Worm (Caenorhabditis elegans) whole organism, L4 larva: ENCODE results near the gene ZC190.10.
A peak's percentile ranks its signal among the peaks of the same experiment; 100 is the strongest.
"Not testable (repeated sequence)": the region's sequence is repeated elsewhere in the genome, so short reads cannot be mapped to it uniquely, and the experiment has no call there.

Experiments
- D1046.2 ChIP-seq: fragments of 200-800 bp; sonication (Bioruptor generic); IDR thresholded peaks from 2 replicates; pipeline ENCODE4 v1.3.6; 2022; ENCODE audit warnings: missing genetic modification characterization, missing compliant biosample characterization
- F37D6.2 ChIP-seq: sonication (generic microtip); optimal IDR thresholded peaks from 2 replicates; lab custom pipeline; 2016; ENCODE audit warnings: mild to moderate bottlenecking, missing genetic modification characterization, missing compliant biosample characterization
- T20F7.1 ChIP-seq: fragments of 200-800 bp; sonication (Bioruptor generic); optimal IDR thresholded peaks from 2 replicates; lab custom pipeline; 2018; ENCODE audit warnings: mild to moderate bottlenecking, missing genetic modification characterization, missing compliant biosample characterization
- aha-1 ChIP-seq: fragments of 150-350 bp; peaks from one replicate; lab custom pipeline; 2014; ENCODE audit warnings: missing biosample characterization, missing genetic modification characterization
- ceh-20 ChIP-seq: fragments of 200-800 bp; sonication (Bioruptor generic); IDR thresholded peaks from 2 replicates; pipeline ENCODE4 v1.3.6; 2022; ENCODE audit warnings: missing genetic modification reagents, missing genetic modification characterization, missing compliant biosample characterization
- ceh-62 ChIP-seq: sonication (generic microtip); optimal IDR thresholded peaks from 2 replicates; lab custom pipeline; 2017; ENCODE audit warnings: missing biosample characterization, missing genetic modification characterization
- ceh-82 ChIP-seq: sonication (generic microtip); optimal IDR thresholded peaks from 2 replicates; lab custom pipeline; 2017; ENCODE audit warnings: missing biosample characterization, missing genetic modification characterization
- ces-1 ChIP-seq: fragments of 150-350 bp; sonication (generic microtip); optimal IDR thresholded peaks from 4 replicates; lab custom pipeline; 2014; ENCODE audit warnings: missing biosample characterization, missing genetic modification reagents, missing genetic modification characterization
- cey-2 ChIP-seq: sonication (generic microtip); optimal IDR thresholded peaks from 3 replicates; lab custom pipeline; 2017; ENCODE audit warnings: missing genetic modification characterization, mild to moderate bottlenecking, missing compliant biosample characterization, antibody characterized with exemption, borderline replicate concordance; ENCODE audit not compliant: insufficient read depth
- daf-19 ChIP-seq: fragments of 200-800 bp; sonication (Bioruptor generic); conservative IDR thresholded peaks from 2 replicates; pipeline ENCODE4 v1.3.6; 2022; ENCODE audit warnings: missing genetic modification characterization, missing compliant biosample characterization
- daf-8 ChIP-seq: fragments of 200-800 bp; sonication (Bioruptor generic); IDR thresholded peaks from 2 replicates; pipeline ENCODE4 v1.3.6; 2022; ENCODE audit warnings: missing genetic modification characterization, missing compliant biosample characterization
- dmd-8 ChIP-seq: fragments of 200-800 bp; sonication (Bioruptor generic); IDR thresholded peaks from 2 replicates; pipeline ENCODE4 v1.3.6; 2022; ENCODE audit warnings: missing genetic modification characterization, missing compliant biosample characterization
- fkh-10 ChIP-seq: fragments of 150-350 bp; optimal IDR thresholded peaks from 2 replicates; lab custom pipeline; 2014; ENCODE audit warnings: missing biosample characterization, missing genetic modification reagents, missing genetic modification characterization
- hlh-11 ChIP-seq: fragments of 200-800 bp; sonication (Bioruptor generic); optimal IDR thresholded peaks from 2 replicates; lab custom pipeline; 2018; ENCODE audit warnings: mild to moderate bottlenecking, missing genetic modification characterization, missing compliant biosample characterization
- hlh-30 ChIP-seq: sonication (generic microtip); optimal IDR thresholded peaks from 2 replicates; lab custom pipeline; 2017; ENCODE audit warnings: antibody characterized with exemption, mild to moderate bottlenecking, missing genetic modification characterization, missing compliant biosample characterization; ENCODE audit not compliant: insufficient read depth
- hmg-1.1 ChIP-seq: fragments of 200-800 bp; sonication (Bioruptor generic); IDR thresholded peaks from 2 replicates; pipeline ENCODE4 v1.3.6; 2022; ENCODE audit warnings: missing genetic modification reagents, missing genetic modification characterization, missing compliant biosample characterization
- lin-39 ChIP-seq: fragments of 150-350 bp; optimal IDR thresholded peaks from 2 replicates; lab custom pipeline; 2014; ENCODE audit warnings: missing biosample characterization, missing genetic modification reagents, missing genetic modification characterization
- madf-9 ChIP-seq: fragments of 200-800 bp; sonication (Bioruptor generic); conservative IDR thresholded peaks from 2 replicates; pipeline ENCODE4 v1.3.6; 2022; ENCODE audit warnings: missing genetic modification reagents, missing genetic modification characterization, missing compliant biosample characterization
- mes-2 ChIP-seq: sonication (generic microtip); optimal IDR thresholded peaks from 2 replicates; lab custom pipeline; 2016; ENCODE audit warnings: missing genotype, mild to moderate bottlenecking, missing genetic modification characterization, missing compliant biosample characterization; ENCODE audit not compliant: poor library complexity, severe bottlenecking
- nhr-10 ChIP-seq: fragments of 150-350 bp; optimal IDR thresholded peaks from 2 replicates; lab custom pipeline; 2014; ENCODE audit warnings: missing biosample characterization, missing genetic modification characterization
- nhr-102 ChIP-seq: sonication (generic microtip); optimal IDR thresholded peaks from 2 replicates; lab custom pipeline; 2016; ENCODE audit warnings: mild to moderate bottlenecking, missing genetic modification characterization, moderate library complexity, missing compliant biosample characterization
- nhr-11 ChIP-seq: fragments of 150-350 bp; optimal IDR thresholded peaks from 2 replicates; lab custom pipeline; 2014; ENCODE audit warnings: missing biosample characterization, missing genetic modification characterization
- nhr-111 ChIP-seq: fragments of 200-800 bp; sonication (Bioruptor generic); optimal IDR thresholded peaks from 2 replicates; lab custom pipeline; 2018; ENCODE audit warnings: mild to moderate bottlenecking, missing genetic modification characterization, missing compliant biosample characterization
- nhr-42 ChIP-seq: fragments of 200-800 bp; sonication (Bioruptor generic); IDR thresholded peaks from 2 replicates; pipeline ENCODE4 v1.3.6; 2022; ENCODE audit warnings: missing genetic modification characterization, missing compliant biosample characterization
- skn-1 ChIP-seq: fragments of 150-350 bp; optimal IDR thresholded peaks from 2 replicates; lab custom pipeline; 2014; ENCODE audit warnings: missing biosample characterization, missing genetic modification characterization
- unc-62 ChIP-seq, 3 experiments: fragments of 150-350 bp in 1 of 3; sonication (generic microtip); optimal IDR thresholded peaks in 2 of 3; peaks in 1 of 3; 1 replicate in 1 of 3; 2 replicates in 2 of 3; lab custom pipeline; 2014 to 2017; ENCODE audit warnings: missing biosample characterization in 3 of 3, missing genetic modification characterization in 3 of 3, missing genetic modification reagents in 3 of 3, missing genotype in 1 of 3
- ztf-11 ChIP-seq: fragments of 150-350 bp; optimal IDR thresholded peaks from 2 replicates; lab custom pipeline; 2014; ENCODE audit warnings: missing biosample characterization, missing genetic modification characterization

ZC190.10 gene

DNA sequence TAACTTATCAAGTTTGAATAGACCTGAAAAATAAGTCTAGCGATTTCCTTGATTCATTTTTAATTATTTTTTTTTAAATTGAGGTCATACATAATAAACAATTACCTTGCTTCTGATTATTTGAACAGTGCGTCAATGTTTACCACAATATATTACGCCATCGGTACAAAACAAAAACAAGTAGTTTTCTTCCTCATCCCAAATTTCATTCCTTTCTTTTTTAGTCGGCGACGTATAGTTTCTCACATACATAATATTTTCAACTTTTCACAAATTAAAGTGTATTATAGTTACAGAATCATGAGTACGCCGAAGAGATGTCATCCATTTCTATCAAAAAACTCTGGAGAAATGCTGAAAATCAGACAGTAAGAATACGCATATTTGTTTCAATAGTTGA, 30.1 kb upstream of the ZC190.10 start, which contains the start of gene droe-8:
Gene droe-8, plus strand, starts transcription at position 301 of the 400 bp plus-strand sequence.
- not testable (repeated sequence) for TF ChIP-seq nhr-42 (GFP tag; lab: Robert Waterston, UW); ztf-11 (tag; lab: Kevin White, UChicago); skn-1

DNA sequence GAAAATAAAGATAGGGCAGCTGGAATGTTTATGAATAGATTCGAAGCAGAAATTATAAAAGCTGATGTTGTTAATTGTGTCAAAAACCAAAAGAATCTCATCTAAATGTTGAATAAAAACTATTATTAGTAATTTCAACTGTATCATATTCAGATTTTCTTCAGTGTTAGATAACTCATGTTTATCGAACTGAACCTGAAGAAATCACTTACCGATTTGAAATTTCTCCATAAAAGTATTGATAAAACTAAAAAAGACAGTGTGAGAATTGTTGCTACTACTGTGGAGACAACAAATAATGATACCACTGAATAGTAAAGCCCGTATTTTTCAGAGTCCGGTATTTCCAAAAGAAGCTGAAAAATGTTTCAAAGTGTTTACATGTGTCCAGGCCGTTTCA, 26.0 kb upstream of the ZC190.10 start, which contains the start of gene ZC196.8:
Gene ZC196.8, minus strand, starts transcription at position 101 of the 400 bp plus-strand sequence.
- TF ChIP-seq hmg-1.1 (GFP tag; lab: Robert Waterston, UW); T20F7.1; D1046.2: not testable (repeated sequence)
- TF ChIP-seq, all 104 proteins: peak for 0; not testable (repeated sequence) for 104

DNA sequence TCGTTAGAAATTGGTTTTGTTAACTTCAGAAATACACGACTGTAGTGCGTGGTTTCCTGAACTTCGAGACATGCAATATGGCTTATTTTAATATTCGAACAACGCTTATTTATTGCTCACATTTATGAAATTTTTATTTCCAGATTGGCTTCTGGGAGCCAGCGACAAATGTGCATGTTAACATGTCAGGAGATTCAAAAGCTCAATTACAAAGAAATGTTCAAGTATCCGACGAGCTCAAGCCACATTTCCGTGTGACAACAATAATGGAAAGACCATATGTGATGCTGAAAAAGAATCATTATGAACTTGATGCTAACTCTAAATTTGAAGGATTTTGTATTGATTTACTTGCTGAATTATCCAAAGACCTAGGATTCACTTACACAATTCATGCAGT, 22.3 kb upstream of the ZC190.10 start:
- TF ChIP-seq nhr-102: no peak
- TF ChIP-seq unc-62 (GFP tag; optimal IDR thresholded peaks at IDR 0.05 in 1 of 2; lab: Kevin White, UChicago): peak in 1 of 2 experiments; percentile 97
- TF ChIP-seq unc-62 (tag; optimal IDR thresholded peaks at IDR 0.05; lab: Kevin White, UChicago): no peak
- no peak for TF ChIP-seq nhr-111 (GFP tag; lab: Kevin White, UChicago)
- no peak for TF ChIP-seq nhr-10

DNA sequence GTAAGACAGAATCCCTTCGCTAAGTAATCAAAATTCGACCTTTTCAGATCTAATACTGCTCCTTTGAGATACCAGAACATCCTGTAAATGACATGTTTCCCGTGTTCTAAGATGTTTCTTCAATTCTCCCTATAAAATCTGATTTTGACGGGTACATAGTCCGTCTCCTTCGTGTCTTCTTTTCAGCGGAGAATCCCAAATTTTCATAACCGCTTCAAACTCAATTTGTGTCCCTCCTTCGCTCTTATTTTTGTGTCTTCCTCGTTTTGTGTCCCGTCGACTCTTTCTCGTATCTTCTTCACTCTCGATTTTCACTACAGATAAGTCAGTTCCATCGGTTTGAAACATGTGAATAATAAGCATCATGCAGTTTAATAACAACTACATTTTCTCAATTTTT, 20.1 kb upstream of the ZC190.10 start, which contains the start of gene glr-5:
Gene glr-5, plus strand, starts transcription at position 321 of the 400 bp plus-strand sequence.
- TF ChIP-seq nhr-11 (tag; lab: Kevin White, UChicago): no peak
- no peak for TF ChIP-seq cey-2 (tag; lab: Kevin White, UChicago)
- TF ChIP-seq hlh-30 (tag; lab: Kevin White, UChicago): no peak
- no peak for TF ChIP-seq dmd-8 (GFP tag; lab: Robert Waterston, UW)
- no peak for TF ChIP-seq hlh-11 (tag; lab: Kevin White, UChicago)
- TF ChIP-seq fkh-10 (GFP tag; lab: Kevin White, UChicago): peak; percentile 67
- TF ChIP-seq daf-8 (GFP tag; lab: Robert Waterston, UW): no peak
- TF ChIP-seq ceh-62 (tag; lab: Kevin White, UChicago): no peak
- TF ChIP-seq madf-9 (GFP tag; lab: Robert Waterston, UW): no peak
- no peak for TF ChIP-seq nhr-102
- TF ChIP-seq ces-1 (GFP tag; lab: Kevin White, UChicago): peak; percentile 84
- TF ChIP-seq, all 104 proteins: peak for 2

DNA sequence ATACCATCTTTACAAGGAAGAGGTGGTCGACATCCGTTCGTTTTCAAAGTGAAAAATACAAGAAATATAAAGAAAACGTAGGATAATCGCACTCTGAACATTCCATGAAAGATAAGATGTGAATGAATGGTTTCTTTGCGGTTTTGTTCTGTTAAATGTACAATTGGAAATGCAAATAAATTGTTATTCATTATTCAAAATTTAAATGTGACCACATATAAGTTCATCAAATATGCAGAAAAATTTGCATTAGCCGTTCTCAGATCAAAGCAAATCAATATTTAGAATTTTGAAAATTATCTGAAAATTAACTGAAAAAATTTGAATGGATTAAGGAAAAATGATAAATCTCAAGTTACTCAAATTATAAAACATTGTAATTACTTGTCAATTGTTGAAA, 15.8 kb upstream of the ZC190.10 start, which contains the start of gene ZC178.2:
Gene ZC178.2, minus strand, starts transcription at position 101 of the 400 bp plus-strand sequence.
- TF ChIP-seq lin-39 (tag; lab: Kevin White, UChicago) (no peak), D1046.2 (no peak), mes-2 (tag; lab: Kevin White, UChicago) (no peak), ceh-20 (no peak)

DNA sequence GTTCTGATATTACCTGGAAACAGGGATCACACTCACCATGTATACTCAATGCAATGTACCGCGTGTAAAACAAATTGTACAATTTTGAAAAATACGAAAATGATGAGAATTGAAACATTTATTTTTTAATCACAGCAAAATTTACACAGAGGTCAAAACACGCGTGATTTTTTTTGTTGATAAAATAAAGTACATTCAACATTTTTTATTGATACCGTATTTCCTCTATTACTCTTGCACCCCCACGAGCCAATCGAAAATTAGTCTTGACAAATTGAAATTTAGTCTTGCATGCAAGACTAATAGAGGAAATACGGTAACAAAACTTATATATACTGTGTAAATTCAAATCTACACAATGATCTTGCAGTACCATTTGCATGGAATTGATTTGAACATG, 8.4 kb downstream of the ZC190.10 start, which contains the start of gene ZC190.8:
Gene ZC190.8, minus strand, starts transcription at position 101 of the 400 bp plus-strand sequence.
- no peak for TF ChIP-seq D1046.2
- TF ChIP-seq aha-1 (tag; lab: Kevin White, UChicago): peak; percentile 23

DNA sequence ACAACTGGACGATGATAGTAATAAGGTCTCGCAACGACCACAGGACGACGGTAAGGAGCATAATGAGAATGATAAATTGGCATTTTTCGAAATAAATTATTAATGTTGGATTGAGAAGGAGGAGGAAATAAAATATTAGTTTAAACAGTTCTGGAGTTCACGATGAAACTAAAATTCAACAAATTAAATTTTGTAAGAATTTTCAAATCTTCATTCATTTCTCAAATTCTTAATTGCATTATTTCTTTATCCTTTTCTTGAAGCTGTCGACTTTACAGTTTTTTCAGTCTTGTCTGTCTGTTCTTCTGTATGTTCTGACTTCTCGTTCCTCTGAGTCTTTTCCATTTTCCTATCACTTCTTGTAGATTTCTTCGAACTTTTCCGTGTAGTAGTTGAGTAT, 9.4 kb downstream of the ZC190.10 start, which contains the start of gene ZC190.7:
Gene ZC190.7, minus strand, starts transcription at position 101 of the 400 bp plus-strand sequence.
- TF ChIP-seq hlh-11 (tag; lab: Kevin White, UChicago) (no peak), ceh-20 (no peak), F37D6.2 (tag; lab: Kevin White, UChicago) (no peak)

DNA sequence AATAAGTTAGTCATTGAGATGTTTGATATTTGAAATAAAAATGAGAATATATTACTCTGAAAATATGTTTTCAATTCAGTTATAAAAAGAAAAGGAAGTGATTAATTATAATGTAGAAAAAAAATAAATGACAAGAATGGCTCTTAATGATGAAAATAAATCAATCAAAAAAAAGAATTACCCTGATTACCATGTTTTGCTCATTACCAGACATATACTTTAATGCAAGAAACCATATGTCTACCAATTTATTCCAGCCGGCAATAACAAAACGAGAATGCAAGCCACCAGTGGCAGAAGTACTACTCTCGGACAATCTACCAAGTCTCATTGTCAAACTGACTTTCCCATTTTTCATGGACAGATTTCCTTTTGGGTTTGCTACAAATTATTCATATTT, 12.3 kb downstream of the ZC190.10 start:
- TF ChIP-seq D1046.2: no peak
- no peak for TF ChIP-seq ceh-82 (tag; lab: Kevin White, UChicago)
- TF ChIP-seq nhr-111 (GFP tag; lab: Kevin White, UChicago): no peak
- no peak for TF ChIP-seq daf-19
